Worm (Caenorhabditis elegans) whole organism, L1 larva: ENCODE results near the gene T19C9.10.

Source experiments
- C34B4.2 ChIP-seq: sonication (generic microtip); optimal IDR thresholded peaks from 2 replicates; lab custom pipeline; 2017; ENCODE audit warnings: mild to moderate bottlenecking, missing genetic modification characterization, missing compliant biosample characterization
- F16B12.6 ChIP-seq: fragments of 150-350 bp; optimal IDR thresholded peaks from 2 replicates; lab custom pipeline; 2014; ENCODE audit warnings: missing biosample characterization, missing genetic modification characterization
- Y116A8C.19 ChIP-seq: sonication (generic microtip); optimal IDR thresholded peaks from 2 replicates; lab custom pipeline; 2016; ENCODE audit warnings: missing compliant biosample characterization, missing genetic modification characterization, borderline replicate concordance
- aha-1 ChIP-seq: fragments of 150-350 bp; optimal IDR thresholded peaks from 2 replicates; lab custom pipeline; 2014; ENCODE audit warnings: missing biosample characterization, missing genetic modification characterization
- blmp-1 ChIP-seq: fragments of 150-350 bp; optimal IDR thresholded peaks from 2 replicates; lab custom pipeline; 2014; ENCODE audit warnings: missing biosample characterization, missing genetic modification characterization
- ceh-8 ChIP-seq: fragments of 200-800 bp; sonication (Bioruptor generic); optimal IDR thresholded peaks from 2 replicates; lab custom pipeline; 2018; ENCODE audit warnings: mild to moderate bottlenecking, missing genetic modification characterization, moderate library complexity, missing compliant biosample characterization
- ceh-82 ChIP-seq, 3 experiments: fragments of 150-350 bp in 1 of 3; sonication (generic microtip) in 2 of 3; optimal IDR thresholded peaks; 2 replicates each; lab custom pipeline; 2014 to 2017; ENCODE audit warnings: missing biosample characterization in 3 of 3, missing genetic modification characterization in 3 of 3
- ceh-88 ChIP-seq: fragments of 200-800 bp; sonication (Bioruptor generic); IDR thresholded peaks from 2 replicates; pipeline ENCODE4 v1.3.6; 2022; ENCODE audit warnings: missing genetic modification characterization, missing compliant biosample characterization
- ceh-90 ChIP-seq: sonication (generic microtip); optimal IDR thresholded peaks from 2 replicates; lab custom pipeline; 2016; ENCODE audit warnings: missing genetic modification characterization, missing compliant biosample characterization
- ces-1 ChIP-seq: fragments of 150-350 bp; optimal IDR thresholded peaks from 2 replicates; lab custom pipeline; 2014; ENCODE audit warnings: missing biosample characterization, missing genetic modification reagents, missing genetic modification characterization
- efl-1 ChIP-seq, 4 experiments: fragments of 150-350 bp; optimal IDR thresholded peaks in 3 of 4; peaks in 1 of 4; 1 replicate in 1 of 4; 2 replicates in 3 of 4; lab custom pipeline; 2014; ENCODE audit warnings: missing biosample characterization in 2 of 4, missing genetic modification characterization in 2 of 4, missing genetic modification reagents in 2 of 4
- elt-3 ChIP-seq, 6 experiments: fragments of 150-350 bp in 1 of 6; sonication (generic microtip); optimal IDR thresholded peaks; 2 replicates each; lab custom pipeline; 2017 to 2018; ENCODE audit warnings: missing biosample characterization in 6 of 6, missing genetic modification characterization in 6 of 6, inconsistent platforms in 1 of 6
- ets-5 ChIP-seq: fragments of 200-800 bp; sonication (Bioruptor generic); IDR thresholded peaks from 2 replicates; pipeline ENCODE4 v1.3.6; 2022; ENCODE audit warnings: missing genetic modification characterization, missing compliant biosample characterization
- fkh-8 ChIP-seq: sonication (generic microtip); optimal IDR thresholded peaks from 2 replicates; lab custom pipeline; 2016; ENCODE audit warnings: mild to moderate bottlenecking, missing genetic modification characterization, missing compliant biosample characterization
- hlh-4 ChIP-seq: sonication (generic microtip); optimal IDR thresholded peaks from 2 replicates; lab custom pipeline; 2016; ENCODE audit warnings: mild to moderate bottlenecking, missing genetic modification characterization, missing compliant biosample characterization
- hpl-2 ChIP-seq: fragments of 150-350 bp; optimal IDR thresholded peaks from 2 replicates; lab custom pipeline; 2014; ENCODE audit warnings: missing biosample characterization, missing genetic modification reagents, missing genetic modification characterization
- isw-1 ChIP-seq: fragments of 200-800 bp; sonication (Bioruptor generic); IDR thresholded peaks from 2 replicates; pipeline ENCODE4 v1.3.6; 2022; ENCODE audit warnings: missing genetic modification characterization, missing compliant biosample characterization
- jun-1 ChIP-seq: fragments of 150-350 bp; optimal IDR thresholded peaks from 2 replicates; lab custom pipeline; 2014; ENCODE audit warnings: missing biosample characterization, missing genetic modification reagents, missing genetic modification characterization
- lin-15B ChIP-seq: fragments of 150-350 bp; sonication (generic microtip); optimal IDR thresholded peaks from 3 replicates; lab custom pipeline; 2014; ENCODE audit warnings: missing biosample characterization, missing genetic modification characterization
- lin-35 ChIP-seq, 2 experiments: fragments of 150-350 bp; optimal IDR thresholded peaks; 2 replicates each; lab custom pipeline; 2014; ENCODE audit warnings: missing biosample characterization in 2 of 2, missing genetic modification characterization in 2 of 2, missing genetic modification reagents in 2 of 2
- lsy-2 ChIP-seq, 2 experiments: fragments of 150-350 bp; optimal IDR thresholded peaks; 2 replicates each; lab custom pipeline; 2014; ENCODE audit warnings: missing biosample characterization in 2 of 2, missing genetic modification characterization in 2 of 2
- mdl-1 ChIP-seq, 2 experiments: fragments of 150-350 bp; optimal IDR thresholded peaks; 2 replicates each; lab custom pipeline; 2014 to 2017; ENCODE audit warnings: missing biosample characterization in 2 of 2, missing genetic modification characterization in 2 of 2, inconsistent platforms in 1 of 2
- mef-2 ChIP-seq: fragments of 150-350 bp; optimal IDR thresholded peaks from 2 replicates; lab custom pipeline; 2014; ENCODE audit warnings: missing biosample characterization, missing genetic modification characterization
- nhr-19 ChIP-seq: fragments of 200-800 bp; sonication (Bioruptor generic); conservative IDR thresholded peaks from 2 replicates; pipeline ENCODE4 v1.3.6; 2022; ENCODE audit warnings: missing genetic modification characterization, missing compliant biosample characterization
- nhr-20 ChIP-seq: sonication (generic microtip); optimal IDR thresholded peaks from 2 replicates; lab custom pipeline; 2016; ENCODE audit warnings: mild to moderate bottlenecking, missing genetic modification characterization, missing compliant biosample characterization
- nhr-28 ChIP-seq: fragments of 150-350 bp; optimal IDR thresholded peaks from 2 replicates; lab custom pipeline; 2014; ENCODE audit warnings: missing biosample characterization, missing genetic modification characterization
- nhr-76 ChIP-seq: sonication (generic microtip); optimal IDR thresholded peaks from 2 replicates; lab custom pipeline; 2017; ENCODE audit warnings: missing biosample characterization, missing genetic modification characterization
- nhr-77 ChIP-seq: fragments of 150-350 bp; optimal IDR thresholded peaks from 2 replicates; lab custom pipeline; 2014; ENCODE audit warnings: missing biosample characterization, missing genetic modification characterization
- rnt-1 ChIP-seq: sonication (generic microtip); optimal IDR thresholded peaks from 2 replicates; lab custom pipeline; 2016; ENCODE audit warnings: mild to moderate bottlenecking, missing genetic modification characterization, moderate library complexity, missing compliant biosample characterization
- snpc-4 ChIP-seq: fragments of 150-350 bp; optimal IDR thresholded peaks from 2 replicates; lab custom pipeline; 2014; ENCODE audit warnings: missing biosample characterization, missing genetic modification characterization
- swsn-7 ChIP-seq: sonication (generic microtip); optimal IDR thresholded peaks from 2 replicates; lab custom pipeline; 2016; ENCODE audit warnings: missing genetic modification characterization, missing compliant biosample characterization
- tlp-1 ChIP-seq: fragments of 150-350 bp; optimal IDR thresholded peaks from 2 replicates; lab custom pipeline; 2014; ENCODE audit warnings: missing biosample characterization, missing genetic modification characterization
- unc-30 ChIP-seq: sonication (generic microtip); optimal IDR thresholded peaks from 2 replicates; lab custom pipeline; 2017; ENCODE audit warnings: missing biosample characterization, missing genetic modification characterization
- unc-62 ChIP-seq: fragments of 150-350 bp; optimal IDR thresholded peaks from 2 replicates; lab custom pipeline; 2014; ENCODE audit warnings: missing biosample characterization, missing genetic modification reagents, missing genetic modification characterization
- unc-86 ChIP-seq: sonication (generic microtip); optimal IDR thresholded peaks from 2 replicates; lab custom pipeline; 2016; ENCODE audit warnings: missing genetic modification characterization, missing compliant biosample characterization
- zag-1 ChIP-seq: fragments of 150-350 bp; optimal IDR thresholded peaks from 2 replicates; lab custom pipeline; 2014; ENCODE audit warnings: missing biosample characterization, missing genetic modification characterization
- ztf-4 ChIP-seq: fragments of 150-350 bp; optimal IDR thresholded peaks from 2 replicates; lab custom pipeline; 2014; ENCODE audit warnings: missing biosample characterization, missing genetic modification characterization

The T19C9.10 gene

DNA sequence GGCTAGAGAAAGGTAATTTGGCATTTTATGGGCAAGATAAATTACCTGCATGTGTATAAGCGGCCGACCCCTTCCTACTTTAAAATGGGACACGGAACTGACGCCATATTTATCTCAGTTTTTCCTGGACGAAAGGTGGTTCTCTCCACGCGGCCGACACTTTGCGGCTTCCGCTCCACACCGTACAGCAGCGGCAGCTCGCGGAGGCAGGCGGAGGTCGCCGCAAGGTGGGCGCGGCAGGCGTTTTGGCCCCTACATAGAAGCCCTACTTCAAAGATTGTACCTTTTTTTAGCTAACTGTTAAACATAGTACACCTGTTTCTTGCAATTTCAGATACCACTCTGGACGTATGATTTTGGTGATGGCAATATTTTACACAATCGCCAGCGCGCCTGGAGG, 29.9 kb upstream of the T19C9.10 start:
- no peak for TF ChIP-seq nhr-77
- no peak for TF ChIP-seq hlh-4 (tag; lab: Kevin White, UChicago)
- no peak for TF ChIP-seq swsn-7 (tag; lab: Kevin White, UChicago)
- no peak for TF ChIP-seq mdl-1 (tag; optimal IDR thresholded peaks at IDR 0.05; lab: Kevin White, UChicago)
- no peak for TF ChIP-seq hpl-2 (GFP tag; lab: Kevin White, UChicago)
- no peak for TF ChIP-seq ceh-90 (tag; lab: Kevin White, UChicago)
- TF ChIP-seq nhr-28 (tag; lab: Kevin White, UChicago): no peak
- no peak for TF ChIP-seq ces-1

DNA sequence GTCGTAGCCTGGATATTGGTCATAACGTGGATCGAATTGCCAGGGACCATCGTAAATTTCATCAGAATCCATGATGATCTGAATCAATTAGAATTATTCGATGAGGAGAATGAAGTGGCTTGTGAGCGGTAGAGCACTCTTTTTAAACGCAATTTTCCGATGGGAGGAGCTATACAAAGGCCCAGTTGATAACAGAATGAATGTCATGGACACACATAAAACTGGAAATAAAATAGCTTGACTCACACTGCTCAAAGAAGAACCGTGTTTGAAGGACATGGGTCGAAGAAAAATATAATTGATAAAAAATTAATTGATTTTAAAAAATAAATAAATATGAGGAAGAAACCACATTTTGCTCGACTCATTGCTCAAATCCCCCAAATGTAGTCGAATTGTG, 28.3 kb upstream of the T19C9.10 start, which contains the start of gene Y68A4A.13:
Y68A4A.13 (minus strand) TSS at position 101 of the 400 bp plus-strand sequence.
- TF ChIP-seq snpc-4 (tag; lab: Kevin White, UChicago) (no peak), Y116A8C.19 (tag; lab: Kevin White, UChicago) (no peak), ceh-88 (GFP tag; lab: Robert Waterston, UW) (no peak), ets-5 (no peak), isw-1 (no peak), lin-15B (tag; lab: Kevin White, UChicago) (no peak), tlp-1 (no peak), unc-62 (no peak), F16B12.6 (tag; lab: Kevin White, UChicago) (no peak), lsy-2 (tag; optimal IDR thresholded peaks at IDR 0.05; lab: Kevin White, UChicago) (no peak), jun-1 (no peak)

DNA sequence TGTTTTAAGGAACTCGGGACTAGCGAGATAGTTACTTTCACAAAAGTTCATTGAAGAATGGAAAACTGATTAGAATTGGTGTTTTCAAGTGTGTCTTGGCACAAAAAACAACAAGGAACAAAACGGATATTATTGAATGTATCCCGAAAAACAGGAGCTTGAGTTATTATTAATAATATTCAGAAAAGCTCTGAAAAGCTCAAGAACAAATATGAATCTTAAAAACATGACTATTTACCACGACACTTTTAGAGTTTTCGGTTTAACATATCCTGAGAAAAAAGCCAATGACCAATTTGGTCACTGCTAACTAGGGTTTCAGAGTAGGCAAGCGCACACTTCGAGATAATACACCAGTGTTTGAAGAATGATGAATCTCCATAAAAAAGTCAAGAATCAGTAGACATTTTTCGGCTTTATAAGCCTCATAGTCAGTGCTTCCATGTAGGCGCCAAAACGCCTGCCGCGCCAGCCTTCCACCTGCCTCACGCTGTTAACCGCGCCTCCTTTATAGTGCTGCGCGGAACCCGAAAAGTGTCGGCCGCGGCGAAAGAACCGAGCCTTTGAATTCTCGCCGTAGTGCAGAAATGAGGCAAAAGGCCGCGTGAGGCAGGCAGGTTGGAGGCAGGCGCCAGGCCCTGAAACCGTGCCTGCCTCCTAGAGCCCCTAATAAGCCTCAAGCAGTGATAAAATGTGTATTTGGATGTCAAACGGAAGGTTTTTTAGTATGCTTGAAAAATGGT, 24.2 kb upstream of the T19C9.10 start, which contains the start of gene srh-236:
srh-236 (minus strand) TSS at position 51 of the 743 bp plus-strand sequence.
- TF ChIP-seq nhr-76 (no peak), unc-30 (tag; lab: Kevin White, UChicago) (no peak), lin-35 (GFP tag; optimal IDR thresholded peaks at IDR 0.05; lab: Kevin White, UChicago) (no peak), ceh-90 (tag; lab: Kevin White, UChicago) (no peak), unc-86 (tag; lab: Kevin White, UChicago) (no peak), mdl-1 (tag; optimal IDR thresholded peaks at IDR 0.05; lab: Kevin White, UChicago) (no peak), fkh-8 (tag; lab: Kevin White, UChicago) (no peak), ceh-8 (no peak), C34B4.2 (tag; lab: Kevin White, UChicago) (no peak)

DNA sequence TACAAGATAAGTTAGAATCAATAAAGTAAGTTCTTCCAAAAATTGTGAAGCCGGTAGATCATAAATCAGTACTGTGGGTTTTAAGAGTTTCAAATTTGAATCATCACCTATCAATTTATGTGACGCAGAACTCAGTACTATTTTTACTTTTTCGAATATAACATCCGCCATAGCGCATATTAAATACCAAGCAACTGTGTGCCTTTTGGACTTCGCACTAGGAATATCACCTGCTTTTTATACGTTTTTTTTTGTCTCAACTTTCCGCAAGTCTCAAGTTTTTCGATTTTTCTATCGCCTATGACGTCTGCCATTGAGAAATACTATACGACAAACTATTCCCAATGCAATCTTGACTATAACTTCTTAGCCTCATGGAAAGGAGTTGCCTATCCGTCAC, 23.6 kb upstream of the T19C9.10 start, which contains the start of gene srh-113:
srh-113 (plus strand) TSS at position 301 of the 400 bp plus-strand sequence.
- no peak for TF ChIP-seq blmp-1
- TF ChIP-seq rnt-1 (tag; lab: Kevin White, UChicago): no peak
- TF ChIP-seq jun-1: no peak
- no peak for TF ChIP-seq ztf-4 (tag; lab: Kevin White, UChicago)
- no peak for TF ChIP-seq nhr-77
- no peak for TF ChIP-seq mef-2 (tag; lab: Kevin White, UChicago)
- TF ChIP-seq aha-1 (tag; lab: Kevin White, UChicago): no peak

DNA sequence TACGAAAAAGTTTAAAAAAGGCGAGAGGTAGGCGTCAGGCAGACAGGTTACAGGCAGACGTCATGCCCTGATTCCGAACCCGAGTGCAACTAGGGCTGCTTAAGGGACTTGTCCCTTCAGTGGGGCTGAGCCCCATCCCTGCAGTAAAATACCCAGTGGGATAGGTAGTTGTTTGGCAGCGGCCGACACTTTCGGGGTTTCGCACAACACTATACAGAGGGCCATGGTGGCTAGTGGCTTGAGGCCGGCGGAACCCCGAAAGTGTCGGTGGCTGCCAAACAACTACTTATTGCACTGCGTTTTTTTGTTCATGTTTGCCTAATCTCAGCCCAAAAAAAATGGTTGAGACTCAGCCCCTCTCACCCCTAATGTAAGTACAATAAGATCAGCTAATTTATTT, 20.8 kb upstream of the T19C9.10 start:
- TF ChIP-seq unc-86 (tag; lab: Kevin White, UChicago): no peak
- no peak for TF ChIP-seq ceh-82 (tag; optimal IDR thresholded peaks at IDR 0.05; lab: Kevin White, UChicago)
- no peak for TF ChIP-seq nhr-19 (GFP tag; lab: Robert Waterston, UW)
- TF ChIP-seq elt-3 (tag; optimal IDR thresholded peaks at IDR 0.05; lab: Kevin White, UChicago): no peak
- TF ChIP-seq lin-35 (GFP tag; optimal IDR thresholded peaks at IDR 0.05; lab: Kevin White, UChicago): no peak
- TF ChIP-seq zag-1 (tag; lab: Kevin White, UChicago): no peak
- TF ChIP-seq mef-2 (tag; lab: Kevin White, UChicago): no peak
- no peak for TF ChIP-seq efl-1 (optimal IDR thresholded peaks at IDR 0.05; lab: Kevin White, UChicago)
- TF ChIP-seq efl-1 (GFP tag; optimal IDR thresholded peaks at IDR 0.05 in 1 of 2; lab: Kevin White, UChicago): no peak
- no peak for TF ChIP-seq ets-5
- no peak for TF ChIP-seq nhr-20 (tag; lab: Kevin White, UChicago)
